Worm (Caenorhabditis elegans): ENCODE results near the gene pqn-18.

pqn-18 gene

ce11 chrX:12907502-12907901 is at the start of gene pqn-18:
pqn-18 (plus strand) TSS chrX:12907832.
- TF ChIP-seq lin-35 (GFP tag; optimal IDR thresholded peaks at IDR 0.05): peak in 1 of 2 experiments; percentile 15
- TF ChIP-seq unc-30 (tag; optimal IDR thresholded peaks at IDR 0.05): no peak
- TF ChIP-seq nhr-20 (tag; optimal IDR thresholded peaks at IDR 0.05): peak; percentile 18
- TF ChIP-seq hlh-17 (GFP tag; optimal IDR thresholded peaks at IDR 0.05; ENCODE audit: borderline replicate concordance): no peak
- peak; percentile 96 for TF ChIP-seq blmp-1 (tag; optimal IDR thresholded peaks at IDR 0.05)
- TF ChIP-seq elt-3 (tag; optimal IDR thresholded peaks at IDR 0.05): peak in 1 of 6 experiments; percentile 45
- no peak for TF ChIP-seq jun-1 (tag; optimal IDR thresholded peaks at IDR 0.05)
- TF ChIP-seq lin-14 (GFP tag; optimal IDR thresholded peaks at IDR 0.05): peak; percentile 35
- no peak for TF ChIP-seq efl-3 (GFP tag; optimal IDR thresholded peaks at IDR 0.05)
- TF ChIP-seq pqm-1 (tag; optimal IDR thresholded peaks at IDR 0.05): no peak
- TF ChIP-seq sup-37 (GFP tag; optimal IDR thresholded peaks at IDR 0.05): no peak
- no peak for TF ChIP-seq ceh-88 (GFP tag; IDR thresholded peaks at IDR 0.05)
- TF ChIP-seq snu-23 (GFP tag; optimal IDR thresholded peaks at IDR 0.05): peak; percentile 24
- TF ChIP-seq tlp-1 (tag; optimal IDR thresholded peaks at IDR 0.05): no peak

ce11 chrX:12860711-12861287 is 46.8 kb upstream of the pqn-18 start, which contains the start of gene T14G8.3:
T14G8.3 (plus strand) TSS chrX:12861237.
- TF ChIP-seq nhr-19 (GFP tag; conservative IDR thresholded peaks at IDR 0.05) (peak; percentile 48), aly-2 (tag; optimal IDR thresholded peaks at IDR 0.05) (peak; percentile 17), nhr-71 (tag; optimal IDR thresholded peaks at IDR 0.05) (peak; percentile 67), isw-1 (GFP tag; IDR thresholded peaks at IDR 0.05) (no peak), nhr-84 (tag; optimal IDR thresholded peaks at IDR 0.05) (no peak), aha-1 (tag; optimal IDR thresholded peaks at IDR 0.05) (no peak), fkh-8 (tag; optimal IDR thresholded peaks at IDR 0.05) (no peak), pag-3 (tag; optimal IDR thresholded peaks at IDR 0.05; ENCODE audit: borderline replicate concordance, insufficient read depth) (no peak), hlh-4 (tag; optimal IDR thresholded peaks at IDR 0.05) (no peak), nhr-12 (tag; optimal IDR thresholded peaks at IDR 0.05) (no peak), ceh-63 (GFP tag; optimal IDR thresholded peaks at IDR 0.05) (no peak), Y116A8C.19 (tag; optimal IDR thresholded peaks at IDR 0.05; ENCODE audit: borderline replicate concordance) (no peak), vab-15 (tag; optimal IDR thresholded peaks at IDR 0.05) (no peak), sox-4 (tag; optimal IDR thresholded peaks at IDR 0.05) (no peak), dpl-1 (GFP tag; optimal IDR thresholded peaks at IDR 0.05) (peak in 2 of 3 experiments; percentile 36 to 57), egl-13 (tag; optimal IDR thresholded peaks at IDR 0.05) (no peak), xbp-1 (tag; optimal IDR thresholded peaks at IDR 0.05) (peak; percentile 99), mdl-1 (tag; optimal IDR thresholded peaks at IDR 0.05) (peak in 1 of 2 experiments; percentile 43), nhr-85 (tag) (peak; percentile 81), elt-2 (tag; optimal IDR thresholded peaks at IDR 0.05) (no peak), fkh-10 (GFP tag; optimal IDR thresholded peaks at IDR 0.05) (no peak), alr-1 (tag; optimal IDR thresholded peaks at IDR 0.05; ENCODE audit: borderline replicate concordance) (no peak), nhr-237 (tag; optimal IDR thresholded peaks at IDR 0.05) (no peak), pqm-1 (tag; optimal IDR thresholded peaks at IDR 0.05) (no peak), hpl-2 (GFP tag; optimal IDR thresholded peaks at IDR 0.05) (no peak), nhr-77 (tag; optimal IDR thresholded peaks at IDR 0.05) (peak; percentile 34), swsn-7 (tag; optimal IDR thresholded peaks at IDR 0.05) (peak; percentile 62), lin-13 (GFP tag; optimal IDR thresholded peaks at IDR 0.05) (no peak), ets-5 (GFP tag; IDR thresholded peaks at IDR 0.05) (no peak), ceh-90 (tag; optimal IDR thresholded peaks at IDR 0.05) (no peak), lin-14 (GFP tag; optimal IDR thresholded peaks at IDR 0.05) (peak; percentile 75), nhr-47 (tag; optimal IDR thresholded peaks at IDR 0.05) (peak; percentile 47), nhr-28 (tag; optimal IDR thresholded peaks at IDR 0.05) (no peak), rnt-1 (tag; optimal IDR thresholded peaks at IDR 0.05) (peak; percentile 53), efl-3 (GFP tag; optimal IDR thresholded peaks at IDR 0.05) (no peak), unc-86 (tag; optimal IDR thresholded peaks at IDR 0.05) (peak; percentile 25), skn-1 (tag; optimal IDR thresholded peaks at IDR 0.05) (no peak), C34B4.2 (tag; optimal IDR thresholded peaks at IDR 0.05) (no peak), ceh-88 (GFP tag; IDR thresholded peaks at IDR 0.05) (no peak), nhr-11 (tag; optimal IDR thresholded peaks at IDR 0.05) (no peak), sup-37 (GFP tag; optimal IDR thresholded peaks at IDR 0.05) (no peak)
